Worm (Caenorhabditis elegans) whole organism, midembryonic: ENCODE measurements around the gene rgs-2.

Experiments used
- cog-1 ChIP-seq: sonication (generic microtip); optimal IDR thresholded peaks from 2 replicates; lab custom pipeline; 2016; ENCODE audit warnings: missing genetic modification characterization, missing compliant biosample characterization
- ztf-23 ChIP-seq: fragments of 200-800 bp; sonication (Bioruptor generic); IDR thresholded peaks from 2 replicates; pipeline ENCODE4 v1.3.6; 2022; ENCODE audit warnings: missing genetic modification reagents, missing genetic modification characterization, missing compliant biosample characterization

DNA sequence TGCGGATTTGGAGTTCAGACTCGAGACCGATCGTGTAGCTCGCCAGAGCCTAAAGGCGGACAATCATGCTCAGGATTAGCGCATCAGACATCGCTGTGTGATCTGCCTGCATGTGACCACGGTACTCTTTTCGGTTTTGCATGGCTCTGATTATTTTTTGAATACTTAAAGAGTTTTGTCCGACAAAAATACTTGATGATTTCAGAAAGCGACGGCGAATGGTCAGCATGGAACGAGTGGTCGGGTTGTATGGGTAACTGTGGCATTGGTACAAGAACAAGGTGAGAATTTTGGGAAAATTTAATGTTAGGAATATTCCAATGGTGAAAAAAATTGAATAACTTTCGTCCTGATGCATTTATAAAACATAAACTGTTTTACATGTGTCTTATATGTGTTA is 25.0 kb upstream of the rgs-2 start:
- TF ChIP-seq cog-1 (tag; lab: Kevin White, UChicago) (no peak), ztf-23 (GFP tag; lab: Robert Waterston, UW) (no peak)
